Worm (Caenorhabditis elegans) whole organism, L1 larva: ENCODE results near the gene edg-1.

ENCODE experiments used
- aha-1 ChIP-seq: fragments of 150-350 bp; optimal IDR thresholded peaks from 2 replicates; lab custom pipeline; 2014; ENCODE audit warnings: missing biosample characterization, missing genetic modification characterization
- alr-1 ChIP-seq: fragments of 200-800 bp; sonication (Bioruptor generic); optimal IDR thresholded peaks from 2 replicates; lab custom pipeline; 2018; ENCODE audit warnings: borderline replicate concordance, mild to moderate bottlenecking, missing genetic modification characterization, missing compliant biosample characterization
- aly-2 ChIP-seq: fragments of 150-350 bp; optimal IDR thresholded peaks from 2 replicates; lab custom pipeline; 2014; ENCODE audit warnings: missing biosample characterization, missing genetic modification characterization
- blmp-1 ChIP-seq: fragments of 150-350 bp; optimal IDR thresholded peaks from 2 replicates; lab custom pipeline; 2014; ENCODE audit warnings: missing biosample characterization, missing genetic modification characterization
- ceh-8 ChIP-seq: fragments of 200-800 bp; sonication (Bioruptor generic); optimal IDR thresholded peaks from 2 replicates; lab custom pipeline; 2018; ENCODE audit warnings: mild to moderate bottlenecking, missing genetic modification characterization, moderate library complexity, missing compliant biosample characterization
- ceh-88 ChIP-seq: fragments of 200-800 bp; sonication (Bioruptor generic); IDR thresholded peaks from 2 replicates; pipeline ENCODE4 v1.3.6; 2022; ENCODE audit warnings: missing genetic modification characterization, missing compliant biosample characterization
- ceh-90 ChIP-seq: sonication (generic microtip); optimal IDR thresholded peaks from 2 replicates; lab custom pipeline; 2016; ENCODE audit warnings: missing genetic modification characterization, missing compliant biosample characterization
- dpl-1 ChIP-seq, 3 experiments: fragments of 150-350 bp in 2 of 3; sonication (generic microtip) in 1 of 3; optimal IDR thresholded peaks; 2 replicates each; lab custom pipeline; 2014 to 2017; ENCODE audit warnings: missing biosample characterization in 3 of 3, missing genetic modification characterization in 3 of 3, missing genetic modification reagents in 3 of 3
- dsc-1 ChIP-seq: sonication (generic microtip); optimal IDR thresholded peaks from 2 replicates; lab custom pipeline; 2016; ENCODE audit warnings: mild to moderate bottlenecking, missing genetic modification characterization, missing compliant biosample characterization
- efl-1 ChIP-seq, 4 experiments: fragments of 150-350 bp; optimal IDR thresholded peaks in 3 of 4; peaks in 1 of 4; 1 replicate in 1 of 4; 2 replicates in 3 of 4; lab custom pipeline; 2014; ENCODE audit warnings: missing biosample characterization in 2 of 4, missing genetic modification characterization in 2 of 4, missing genetic modification reagents in 2 of 4
- egl-13 ChIP-seq: sonication (generic microtip); optimal IDR thresholded peaks from 2 replicates; lab custom pipeline; 2016; ENCODE audit warnings: missing genotype, missing genetic modification reagents, missing genetic modification characterization, missing compliant biosample characterization
- egl-27 ChIP-seq, 2 experiments: fragments of 150-350 bp in 1 of 2; sonication (generic microtip); optimal IDR thresholded peaks; 3 replicates each; lab custom pipeline; 2017 to 2018; ENCODE audit warnings: missing biosample characterization in 2 of 2, missing genetic modification characterization in 2 of 2, missing genetic modification reagents in 2 of 2
- ets-5 ChIP-seq: fragments of 200-800 bp; sonication (Bioruptor generic); IDR thresholded peaks from 2 replicates; pipeline ENCODE4 v1.3.6; 2022; ENCODE audit warnings: missing genetic modification characterization, missing compliant biosample characterization
- hpl-2 ChIP-seq: fragments of 150-350 bp; optimal IDR thresholded peaks from 2 replicates; lab custom pipeline; 2014; ENCODE audit warnings: missing biosample characterization, missing genetic modification reagents, missing genetic modification characterization
- lin-14 ChIP-seq: fragments of 200-800 bp; sonication (Bioruptor generic); optimal IDR thresholded peaks from 2 replicates; lab custom pipeline; 2018; ENCODE audit warnings: mild to moderate bottlenecking, missing genetic modification characterization, moderate library complexity, missing compliant biosample characterization
- lin-15B ChIP-seq: fragments of 150-350 bp; sonication (generic microtip); optimal IDR thresholded peaks from 3 replicates; lab custom pipeline; 2014; ENCODE audit warnings: missing biosample characterization, missing genetic modification characterization
- lin-35 ChIP-seq, 2 experiments: fragments of 150-350 bp; optimal IDR thresholded peaks; 2 replicates each; lab custom pipeline; 2014; ENCODE audit warnings: missing biosample characterization in 2 of 2, missing genetic modification characterization in 2 of 2, missing genetic modification reagents in 2 of 2
- lin-39 ChIP-seq: fragments of 150-350 bp; optimal IDR thresholded peaks from 2 replicates; lab custom pipeline; 2014; ENCODE audit warnings: missing biosample characterization, missing genetic modification reagents, missing genetic modification characterization
- mep-1 ChIP-seq: fragments of 150-350 bp; optimal IDR thresholded peaks from 2 replicates; lab custom pipeline; 2014; ENCODE audit warnings: missing biosample characterization, missing genetic modification characterization
- nhr-11 ChIP-seq: fragments of 150-350 bp; optimal IDR thresholded peaks from 2 replicates; lab custom pipeline; 2014; ENCODE audit warnings: missing biosample characterization, missing genetic modification characterization
- nhr-12 ChIP-seq: sonication (generic microtip); optimal IDR thresholded peaks from 2 replicates; lab custom pipeline; 2017; ENCODE audit warnings: missing biosample characterization, missing genetic modification characterization
- nhr-20 ChIP-seq: sonication (generic microtip); optimal IDR thresholded peaks from 2 replicates; lab custom pipeline; 2016; ENCODE audit warnings: mild to moderate bottlenecking, missing genetic modification characterization, missing compliant biosample characterization
- nhr-28 ChIP-seq: fragments of 150-350 bp; optimal IDR thresholded peaks from 2 replicates; lab custom pipeline; 2014; ENCODE audit warnings: missing biosample characterization, missing genetic modification characterization
- nhr-71 ChIP-seq: sonication (generic microtip); optimal IDR thresholded peaks from 2 replicates; lab custom pipeline; 2016; ENCODE audit warnings: mild to moderate bottlenecking, missing genetic modification characterization, moderate library complexity, missing compliant biosample characterization
- nhr-85 ChIP-seq: sonication (generic microtip); peaks from one replicate; lab custom pipeline; 2016; ENCODE audit warnings: missing genetic modification characterization, inconsistent platforms, missing compliant biosample characterization
- nhr-90 ChIP-seq: sonication (generic microtip); optimal IDR thresholded peaks from 2 replicates; lab custom pipeline; 2016; ENCODE audit warnings: mild to moderate bottlenecking, missing genetic modification characterization, missing compliant biosample characterization; ENCODE audit not compliant: poor library complexity
- pax-3 ChIP-seq: fragments of 200-800 bp; sonication (Bioruptor generic); optimal IDR thresholded peaks from 2 replicates; lab custom pipeline; 2018; ENCODE audit warnings: mild to moderate bottlenecking, missing genetic modification characterization, moderate library complexity, missing compliant biosample characterization
- pqm-1 ChIP-seq: sonication (generic microtip); optimal IDR thresholded peaks from 3 replicates; lab custom pipeline; 2017; ENCODE audit warnings: missing biosample characterization, missing genetic modification characterization
- skn-1 ChIP-seq: fragments of 150-350 bp; optimal IDR thresholded peaks from 2 replicates; lab custom pipeline; 2014; ENCODE audit warnings: missing biosample characterization, missing genetic modification characterization
- snpc-4 ChIP-seq: fragments of 150-350 bp; optimal IDR thresholded peaks from 2 replicates; lab custom pipeline; 2014; ENCODE audit warnings: missing biosample characterization, missing genetic modification characterization
- snu-23 ChIP-seq: sonication (generic microtip); optimal IDR thresholded peaks from 2 replicates; lab custom pipeline; 2016; ENCODE audit warnings: missing genetic modification characterization, missing compliant biosample characterization
- sox-4 ChIP-seq: sonication (generic microtip); optimal IDR thresholded peaks from 2 replicates; lab custom pipeline; 2016; ENCODE audit warnings: missing genetic modification characterization, missing compliant biosample characterization
- sup-37 ChIP-seq: fragments of 200-800 bp; sonication (Bioruptor generic); optimal IDR thresholded peaks from 2 replicates; lab custom pipeline; 2018; ENCODE audit warnings: mild to moderate bottlenecking, missing genetic modification characterization, missing compliant biosample characterization
- tbx-2 ChIP-seq: sonication (generic microtip); optimal IDR thresholded peaks from 2 replicates; lab custom pipeline; 2016; ENCODE audit warnings: missing genetic modification characterization, missing compliant biosample characterization
- tlp-1 ChIP-seq: fragments of 150-350 bp; optimal IDR thresholded peaks from 2 replicates; lab custom pipeline; 2014; ENCODE audit warnings: missing biosample characterization, missing genetic modification characterization
- unc-130 ChIP-seq: fragments of 150-350 bp; optimal IDR thresholded peaks from 2 replicates; lab custom pipeline; 2017; ENCODE audit warnings: missing biosample characterization, missing genetic modification characterization, inconsistent platforms
- unc-62 ChIP-seq: fragments of 150-350 bp; optimal IDR thresholded peaks from 2 replicates; lab custom pipeline; 2014; ENCODE audit warnings: missing biosample characterization, missing genetic modification reagents, missing genetic modification characterization
- unc-98 ChIP-seq: fragments of 200-800 bp; sonication (Bioruptor generic); IDR thresholded peaks from 2 replicates; pipeline ENCODE4 v1.3.6; 2022; ENCODE audit warnings: missing genetic modification characterization, missing compliant biosample characterization
- vab-15 ChIP-seq: sonication (generic microtip); optimal IDR thresholded peaks from 2 replicates; lab custom pipeline; 2017; ENCODE audit warnings: missing genotype, mild to moderate bottlenecking, missing genetic modification characterization, missing compliant biosample characterization
- zag-1 ChIP-seq: fragments of 150-350 bp; optimal IDR thresholded peaks from 2 replicates; lab custom pipeline; 2014; ENCODE audit warnings: missing biosample characterization, missing genetic modification characterization
- zip-4 ChIP-seq: fragments of 200-800 bp; sonication (Bioruptor generic); optimal IDR thresholded peaks from 2 replicates; lab custom pipeline; 2018; ENCODE audit warnings: mild to moderate bottlenecking, missing genetic modification characterization, moderate library complexity, missing compliant biosample characterization

edg-1 gene

ce11 chrIV:11353946-11354458 is 33.4 kb downstream of the edg-1 start, which contains the start of gene T01G1.2 (continued):
- TF ChIP-seq lin-39 (tag; lab: Kevin White, UChicago) (no peak), dpl-1 (GFP tag; optimal IDR thresholded peaks at IDR 0.05; lab: Kevin White, UChicago) (peak in 1 of 3 experiments; percentile 6), aha-1 (tag; lab: Kevin White, UChicago) (no peak), dsc-1 (tag; lab: Kevin White, UChicago) (peak; percentile 42), egl-27 (tag; optimal IDR thresholded peaks at IDR 0.05; lab: Kevin White, UChicago) (no peak), tbx-2 (no peak), nhr-11 (no peak)

- no peak for TF ChIP-seq dpl-1 (GFP tag; optimal IDR thresholded peaks at IDR 0.05; lab: Kevin White, UChicago)
- no peak for TF ChIP-seq aha-1 (tag; lab: Kevin White, UChicago)
- no peak for TF ChIP-seq ceh-88 (GFP tag; lab: Robert Waterston, UW)
- no peak for TF ChIP-seq snu-23 (GFP tag; lab: Kevin White, UChicago)
- no peak for TF ChIP-seq aly-2 (tag; lab: Kevin White, UChicago)
- TF ChIP-seq zag-1 (tag; lab: Kevin White, UChicago): no peak
- TF ChIP-seq lin-15B (tag; lab: Kevin White, UChicago): no peak
- TF ChIP-seq egl-13 (tag; lab: Kevin White, UChicago): no peak
- no peak for TF ChIP-seq pqm-1
- TF ChIP-seq ets-5 (GFP tag; lab: Robert Waterston, UW): no peak
- TF ChIP-seq zip-4 (GFP tag; lab: Kevin White, UChicago): no peak
- TF ChIP-seq ceh-8: no peak
- TF ChIP-seq, all 84 proteins: peak for 0
Measured at ce11 chrIV:11359769-11360168, 39.2 kb downstream of the edg-1 start, which contains the start of gene klp-12. klp-12 (minus strand) TSS chrIV:11359869.

- TF ChIP-seq blmp-1 (tag; lab: Kevin White, UChicago): no peak
- peak; percentile 7 for TF ChIP-seq nhr-85 (tag; lab: Kevin White, UChicago)
Measured at ce11 chrIV:11361409-11361808, 40.8 kb downstream of the edg-1 start, which contains the start of gene T01G1.4. T01G1.4 (minus strand) TSS chrIV:11361509.

- TF ChIP-seq blmp-1 (tag; lab: Kevin White, UChicago) (peak; percentile 23), tbx-2 (no peak), unc-98 (GFP tag; lab: Robert Waterston, UW) (no peak), unc-130 (tag; lab: Kevin White, UChicago) (no peak), tlp-1 (tag; lab: Kevin White, UChicago) (no peak), nhr-71 (peak; percentile 17), unc-62 (no peak), nhr-90 (tag; lab: Kevin White, UChicago) (peak; percentile 2), zag-1 (tag; lab: Kevin White, UChicago) (no peak), nhr-20 (tag; lab: Kevin White, UChicago) (peak; percentile 22), dpl-1 (GFP tag; optimal IDR thresholded peaks at IDR 0.05; lab: Kevin White, UChicago) (no peak), mep-1 (tag; lab: Kevin White, UChicago) (peak; percentile 34), lin-14 (peak; percentile 38), lin-35 (GFP tag; optimal IDR thresholded peaks at IDR 0.05; lab: Kevin White, UChicago) (peak in 1 of 2 experiments; percentile 63), aha-1 (tag; lab: Kevin White, UChicago) (no peak), vab-15 (no peak), sup-37 (no peak), sox-4 (tag; lab: Kevin White, UChicago) (no peak), efl-1 (optimal IDR thresholded peaks at IDR 0.05; lab: Kevin White, UChicago) (peak; percentile 16 to 29), efl-1 (GFP tag; optimal IDR thresholded peaks at IDR 0.05 in 1 of 2; lab: Kevin White, UChicago) (peak in 1 of 2 experiments; percentile 91), nhr-85 (tag; lab: Kevin White, UChicago) (peak; percentile 79), pax-3 (tag; lab: Kevin White, UChicago) (no peak), alr-1 (tag; lab: Kevin White, UChicago) (no peak), ceh-90 (no peak), hpl-2 (GFP tag; lab: Kevin White, UChicago) (peak; percentile 43), lin-39 (tag; lab: Kevin White, UChicago) (no peak), skn-1 (tag; lab: Kevin White, UChicago) (no peak), snpc-4 (tag; lab: Kevin White, UChicago) (no peak), nhr-12 (tag; lab: Kevin White, UChicago) (no peak), dsc-1 (tag; lab: Kevin White, UChicago) (no peak), lin-15B (tag; lab: Kevin White, UChicago) (no peak), snu-23 (GFP tag; lab: Kevin White, UChicago) (peak; percentile 8), nhr-28 (no peak)
- TF ChIP-seq, all 84 proteins: peak for 11
Measured at ce11 chrIV:11363806-11364562, 43.4 kb downstream of the edg-1 start.
